Worm (Caenorhabditis elegans) whole organism, L4/young adult: Measurements from ENCODE around the gene F56D5.5.

Experiments used
- W03F9.2 ChIP-seq: fragments of 150-350 bp; optimal IDR thresholded peaks from 2 replicates; lab custom pipeline; 2014; ENCODE audit warnings: missing biosample characterization, missing genetic modification characterization
- dao-5 ChIP-seq: sonication (generic microtip); optimal IDR thresholded peaks from 2 replicates; lab custom pipeline; 2016; ENCODE audit warnings: missing genotype, missing genetic modification characterization, moderate library complexity, missing compliant biosample characterization
- him-1 ChIP-seq: sonication (generic microtip); optimal IDR thresholded peaks from 2 replicates; lab custom pipeline; 2016; ENCODE audit warnings: missing genotype, missing genetic modification reagents, missing genetic modification characterization, missing compliant biosample characterization

DNA sequence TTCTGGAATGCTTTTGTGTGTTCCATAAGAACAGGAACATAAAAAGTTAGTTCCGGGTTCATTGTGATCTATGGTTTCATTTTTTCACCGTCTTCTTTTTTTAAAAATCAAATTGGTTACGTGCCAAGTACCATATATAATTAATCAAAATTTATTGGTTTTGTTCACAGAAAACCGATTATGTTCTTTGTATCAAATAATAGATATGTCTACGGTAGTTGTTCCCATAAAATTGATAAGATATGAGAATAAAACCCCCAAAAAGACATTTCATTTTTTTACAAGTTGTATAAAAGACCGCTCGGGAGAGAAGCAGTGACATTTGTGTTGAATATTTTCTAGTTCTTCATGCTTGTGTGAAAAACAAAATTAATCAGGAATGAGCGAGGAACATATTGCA, 26.8 kb downstream of the F56D5.5 start, which contains the start of gene C10C5.5:
- TF ChIP-seq him-1 (tag; lab: Kevin White, UChicago) (no peak), W03F9.2 (tag; lab: Kevin White, UChicago) (no peak), dao-5 (no peak)
